Fruit fly (Drosophila melanogaster) whole organism, adult: Measurements from ENCODE around the gene lwr.

Experiments used
- CG14711 ChIP-seq: fragments of 200-800 bp; sonication (Bioruptor generic); optimal IDR thresholded peaks from 2 replicates; lab custom pipeline; 2018; ENCODE audit warnings: missing biosample characterization, mild to moderate bottlenecking, missing genetic modification characterization, moderate library complexity
- CG5204 ChIP-seq: fragments of 200-800 bp; sonication (Bioruptor generic); optimal IDR thresholded peaks from 2 replicates; lab custom pipeline; 2016; ENCODE audit warnings: missing biosample characterization, missing genetic modification characterization
- CG7101 ChIP-seq: fragments of 200-800 bp; sonication (Bioruptor generic); optimal IDR thresholded peaks from 2 replicates; lab custom pipeline; 2018; ENCODE audit warnings: missing biosample characterization, mild to moderate bottlenecking, missing genetic modification characterization, moderate library complexity
- bab1 ChIP-seq: fragments of 200-800 bp; sonication (Bioruptor generic); optimal IDR thresholded peaks from 3 replicates; lab custom pipeline; 2019; ENCODE audit warnings: missing biosample characterization, mild to moderate bottlenecking, missing genetic modification characterization, moderate library complexity
- cnc ChIP-seq, 2 experiments: fragments of >200 bp; optimal IDR thresholded peaks; 2 replicates each; lab custom pipeline; 2017
- ovo ChIP-seq: fragments of 200-800 bp; sonication (Bioruptor generic); optimal IDR thresholded peaks from 2 replicates; lab custom pipeline; 2016; ENCODE audit warnings: missing biosample characterization, missing genetic modification characterization
- tj ChIP-seq: fragments of 200-800 bp; sonication (Bioruptor generic); optimal IDR thresholded peaks from 3 replicates; lab custom pipeline; 2017; ENCODE audit warnings: missing biosample characterization, mild to moderate bottlenecking, missing genetic modification characterization, moderate library complexity
- toe ChIP-seq: fragments of 200-800 bp; sonication (Bioruptor generic); optimal IDR thresholded peaks from 2 replicates; lab custom pipeline; 2016; ENCODE audit warnings: missing biosample characterization, missing genetic modification characterization

dm6 chr2L:514124-514818 is 28.1 kb downstream of the lwr start:
- no peak for TF ChIP-seq toe (GFP tag; lab: Kevin White, UChicago)
- TF ChIP-seq bab1 (GFP tag; lab: Kevin White, UChicago) = no peak
- no peak for TF ChIP-seq CG7101 (tag; lab: Kevin White, UChicago)
- TF ChIP-seq CG14711 (tag; lab: Kevin White, UChicago) = no peak
- no peak for TF ChIP-seq ovo
- TF ChIP-seq tj (GFP tag; lab: Kevin White, UChicago) = no peak
- no peak for TF ChIP-seq CG5204
- no peak for TF ChIP-seq cnc (optimal IDR thresholded peaks at IDR 0.05; lab: Kevin White, UChicago)
